Fruit fly (Drosophila melanogaster) whole organism, wandering third instar larva: ENCODE measurements around the gene CG34280.
A peak's percentile ranks its signal among the peaks of the same experiment; 100 is the strongest.

ENCODE experiments used
- Abd-B ChIP-seq: fragments of >200 bp; optimal IDR thresholded peaks from 2 replicates; lab custom pipeline; 2017; ENCODE audit warnings: missing biosample characterization, missing genetic modification characterization
- Hnf4 ChIP-seq: fragments of 200-800 bp; sonication (Bioruptor generic); optimal IDR thresholded peaks from 2 replicates; lab custom pipeline; 2016; ENCODE audit warnings: missing biosample characterization, mild to moderate bottlenecking, missing genetic modification characterization
- Hr83 ChIP-seq: fragments of 200-300 bp; sonication (Bioruptor generic); optimal IDR thresholded peaks from 2 replicates; lab custom pipeline; 2016; ENCODE audit warnings: missing biosample characterization, mild to moderate bottlenecking, missing genetic modification characterization, moderate library complexity; ENCODE audit not compliant: poor library complexity, severe bottlenecking
- Jra ChIP-seq: sonication (Bioruptor generic); optimal IDR thresholded peaks from 2 replicates; lab custom pipeline; 2016; ENCODE audit warnings: missing biosample characterization, missing genetic modification characterization
- OdsH ChIP-seq: fragments of 200-800 bp; sonication (Bioruptor generic); optimal IDR thresholded peaks from 2 replicates; lab custom pipeline; 2016; ENCODE audit warnings: missing biosample characterization, mild to moderate bottlenecking, missing genetic modification characterization
- fru ChIP-seq: fragments of 200-800 bp; sonication (Bioruptor generic); optimal IDR thresholded peaks from 3 replicates; lab custom pipeline; 2016; ENCODE audit warnings: missing biosample characterization, mild to moderate bottlenecking, missing genetic modification characterization
- psq ChIP-seq: fragments of 200-800 bp; sonication (Bioruptor generic); optimal IDR thresholded peaks from 3 replicates; lab custom pipeline; 2017; ENCODE audit warnings: missing biosample characterization, mild to moderate bottlenecking, missing genetic modification characterization, moderate library complexity
- tai ChIP-seq: sonication (Bioruptor generic); optimal IDR thresholded peaks from 2 replicates; lab custom pipeline; 2016; ENCODE audit warnings: missing biosample characterization, missing genetic modification characterization

dm6 chr3R:17402434-17402833 is 1.1 kb downstream of the CG34280 start, which contains the start of gene Sur-8:
- TF ChIP-seq OdsH (GFP tag; lab: Kevin White, UChicago) (peak; percentile 35), psq (GFP tag; lab: Kevin White, UChicago) (peak; percentile 26), Jra (GFP tag; lab: Kevin White, UChicago) (no peak), Abd-B (GFP tag; lab: Kevin White, UChicago) (no peak), tai (GFP tag; lab: Kevin White, UChicago) (no peak), Hr83 (GFP tag; lab: Kevin White, UChicago) (peak; percentile 64), fru (GFP tag; lab: Kevin White, UChicago) (peak; percentile 24), Hnf4 (GFP tag; lab: Kevin White, UChicago) (no peak)
